Fruit fly (Drosophila melanogaster): ENCODE results near the gene betaTub97EF.

betaTub97EF gene

dm6 chr3R:27954533-27954932 is 33.7 kb downstream of the betaTub97EF start, which contains the start of gene Nep7:
Gene Nep7 (plus strand): TSS chr3R:27954917.
- TF ChIP-seq noc (tag; optimal IDR thresholded peaks at IDR 0.05): peak; percentile 77

dm6 chr3R:27953890-27954289 is 34.3 kb downstream of the betaTub97EF start, which contains the start of gene CG4951:
Gene CG4951 (minus strand): TSS chr3R:27954112.
- TF ChIP-seq noc (tag; optimal IDR thresholded peaks at IDR 0.05): no peak

DNA sequence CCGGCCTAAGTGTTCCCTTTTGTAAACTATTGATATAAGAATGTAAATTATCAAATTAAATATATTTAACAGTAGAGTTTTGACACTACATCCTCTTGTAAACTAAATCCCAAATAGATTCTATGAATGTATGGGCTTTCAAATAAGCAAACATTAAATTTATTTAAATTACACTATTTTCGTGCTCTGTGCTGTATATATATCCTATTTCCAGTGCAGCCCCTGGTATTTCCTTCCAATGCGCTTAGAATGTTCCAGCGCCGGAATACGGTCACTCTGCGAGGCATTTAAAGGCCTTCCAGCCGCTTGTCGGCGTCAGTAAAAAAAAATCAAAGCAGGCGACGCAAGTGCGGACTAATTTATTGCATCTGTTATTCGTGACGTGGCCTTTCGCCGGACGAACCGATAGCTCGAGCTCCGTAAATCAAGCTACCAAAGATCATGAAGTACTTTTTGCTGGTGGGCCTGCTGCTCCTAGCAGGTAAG is 39.7 kb downstream of the betaTub97EF start, which contains the start of gene Gp93:
Gene Gp93 (plus strand): TSS at position 291 of the 486 bp plus-strand sequence.
- peak; percentile 41 for TF ChIP-seq noc (tag; optimal IDR thresholded peaks at IDR 0.05)

- TF ChIP-seq noc (tag; optimal IDR thresholded peaks at IDR 0.05): no peak
Observed at dm6 chr3R:27947682-27948245, 40.4 kb downstream of the betaTub97EF start, which contains the start of gene mfrn. Gene mfrn (minus strand): TSS chr3R:27948021.

DNA sequence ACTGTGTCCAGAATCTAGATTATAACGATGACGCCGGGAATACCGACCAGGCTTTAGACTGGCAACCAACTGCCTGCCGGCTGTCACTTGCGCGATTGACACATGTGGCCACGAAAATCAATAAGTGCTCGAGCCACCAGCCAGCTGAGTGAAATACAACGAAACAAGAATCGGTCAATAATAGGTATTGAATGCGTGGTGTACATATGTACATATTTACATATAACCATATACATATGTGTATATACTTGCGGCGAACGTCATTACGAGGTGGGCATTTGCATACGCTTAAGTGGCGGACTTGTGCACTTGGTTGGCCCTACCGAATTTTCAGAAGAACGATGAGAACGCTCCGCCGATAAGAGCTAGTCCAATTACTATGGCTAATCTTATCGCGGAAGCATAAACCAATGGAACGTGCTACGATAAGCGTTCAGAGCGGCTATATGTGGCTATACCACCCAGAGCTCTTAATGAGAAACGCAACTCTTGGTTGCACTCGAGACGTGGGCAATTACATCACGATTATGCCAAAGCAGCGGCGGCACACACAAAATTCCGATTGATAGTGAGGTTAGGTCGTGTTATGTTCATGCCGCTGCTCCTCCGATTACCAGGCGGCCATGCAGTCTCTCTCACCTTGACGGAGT is 41.5 kb downstream of the betaTub97EF start:
- no peak for TF ChIP-seq noc (tag; optimal IDR thresholded peaks at IDR 0.05)

DNA sequence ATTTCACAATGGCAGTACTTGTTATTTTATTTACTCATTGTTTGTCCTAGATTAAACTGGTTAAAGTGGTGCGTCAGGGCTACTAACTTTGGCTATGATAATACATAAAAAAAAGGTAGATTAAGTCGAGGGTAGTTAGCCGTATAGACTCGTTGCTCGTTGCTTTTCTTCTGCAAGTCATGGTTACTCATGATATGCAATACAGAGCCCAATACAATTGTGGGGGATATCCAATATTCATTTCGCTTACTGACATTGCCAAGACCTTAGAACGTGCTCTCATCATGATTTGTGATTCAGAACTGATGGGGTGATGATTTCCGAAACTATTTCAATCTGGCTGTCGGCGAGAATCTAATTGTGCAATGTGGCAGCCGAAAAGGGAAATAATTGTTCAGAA is 42.8 kb downstream of the betaTub97EF start:
- no peak for TF ChIP-seq noc (tag; optimal IDR thresholded peaks at IDR 0.05)

- TF ChIP-seq noc (tag; optimal IDR thresholded peaks at IDR 0.05): peak; percentile 3
Observed at dm6 chr3R:27937752-27938694, 50.2 kb downstream of the betaTub97EF start, which contains the start of the genes NSD and BOD1. Gene NSD (minus strand): TSS chr3R:27937853. Gene BOD1 (plus strand): TSS chr3R:27938245.

dm6 chr3R:27931461-27931860 is 56.7 kb downstream of the betaTub97EF start:
- no peak for TF ChIP-seq noc (tag; optimal IDR thresholded peaks at IDR 0.05)

dm6 chr3R:27928984-27929924 is 58.9 kb downstream of the betaTub97EF start:
- TF ChIP-seq noc (tag; optimal IDR thresholded peaks at IDR 0.05): no peak

DNA sequence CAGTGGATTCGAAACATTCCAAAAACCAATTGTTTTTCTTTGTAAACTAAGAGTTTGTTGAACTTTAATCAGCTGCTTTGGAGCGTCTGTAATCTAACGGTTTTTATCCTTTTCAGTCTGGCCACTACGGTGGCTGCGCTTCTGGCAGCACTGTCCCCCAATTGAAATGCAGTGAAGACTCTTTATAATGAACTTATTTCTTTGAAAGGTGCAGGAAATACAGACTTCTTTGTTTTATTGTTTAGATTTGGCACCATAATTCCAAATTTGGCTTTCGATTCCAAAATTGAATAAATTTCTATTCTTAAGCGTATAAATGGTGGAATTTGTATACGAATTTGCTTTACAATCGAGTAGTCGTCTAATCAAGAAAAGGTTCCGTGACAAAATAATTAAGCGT is 60.0 kb downstream of the betaTub97EF start, which contains the start of gene nenya:
Gene nenya (minus strand): TSS at position 35 of the 400 bp plus-strand sequence.
- TF ChIP-seq noc (tag; optimal IDR thresholded peaks at IDR 0.05): no peak

dm6 chr3R:27926738-27927215 is 61.4 kb downstream of the betaTub97EF start:
- TF ChIP-seq noc (tag; optimal IDR thresholded peaks at IDR 0.05): no peak

- TF ChIP-seq noc (tag; optimal IDR thresholded peaks at IDR 0.05): no peak
Observed at dm6 chr3R:27925971-27926533, 62.1 kb downstream of the betaTub97EF start.

dm6 chr3R:27925000-27925970 is 62.9 kb downstream of the betaTub97EF start, which contains the start of gene mino:
Gene mino (plus strand): TSS chr3R:27925191.
- TF ChIP-seq noc (tag; optimal IDR thresholded peaks at IDR 0.05): peak; percentile 69

All from whole organism, larva.